Worm (Caenorhabditis elegans): ENCODE measurements around the gene F59G1.4.

Gene F59G1.4

DNA sequence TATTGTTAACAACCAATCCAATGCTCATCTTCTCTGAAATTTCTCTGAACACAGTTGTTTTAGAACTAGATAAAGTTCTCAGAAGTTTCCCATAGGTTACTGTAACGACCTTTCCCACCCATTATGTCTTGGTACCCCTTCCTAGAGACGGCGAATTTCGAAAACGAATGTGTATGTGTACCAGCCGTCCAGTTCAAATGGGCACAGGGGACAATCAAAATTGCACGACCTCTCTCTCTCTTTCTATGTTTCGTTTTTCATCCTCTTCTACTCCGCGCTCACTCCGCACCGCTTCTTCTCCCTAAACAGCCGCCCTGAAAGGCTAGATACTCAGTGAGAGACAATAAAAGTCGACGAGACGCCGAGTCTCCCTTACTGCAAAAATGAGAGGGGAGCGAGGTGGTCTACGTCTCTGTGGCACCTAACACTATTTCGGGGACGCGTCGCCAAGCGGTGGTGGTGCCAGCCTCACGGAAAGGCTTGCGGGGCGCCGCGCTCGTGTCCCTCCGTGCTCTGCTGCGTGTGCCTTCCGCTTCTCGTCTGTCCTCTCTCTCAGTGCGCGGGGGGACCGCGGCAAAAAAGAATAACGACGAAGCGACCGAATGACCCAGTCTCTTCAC lies 5.5 kb downstream of the F59G1.4 start (continued):
- TF ChIP-seq nhr-43 (tag; optimal IDR thresholded peaks at IDR 0.05; ENCODE audit: poor library complexity, severe bottlenecking) (peak; percentile 35), fkh-2 (tag; optimal IDR thresholded peaks at IDR 0.05) (no peak), ceh-28 (tag; optimal IDR thresholded peaks at IDR 0.05) (no peak), lin-39 (tag; optimal IDR thresholded peaks at IDR 0.05) (peak; percentile 5), mdl-1 (tag; optimal IDR thresholded peaks at IDR 0.05) (no peak), pqm-1 (tag; optimal IDR thresholded peaks at IDR 0.05) (peak; percentile 6), pha-4 (tag; optimal IDR thresholded peaks at IDR 0.05) (peak; percentile 5), egl-5 (tag; optimal IDR thresholded peaks at IDR 0.05) (peak; percentile 76), eor-1 (tag; optimal IDR thresholded peaks at IDR 0.05) (no peak), elt-2 (tag; optimal IDR thresholded peaks at IDR 0.05) (peak; percentile 28), ztf-4 (tag; optimal IDR thresholded peaks at IDR 0.05) (no peak), nhr-12 (tag; optimal IDR thresholded peaks at IDR 0.05) (no peak), nhr-67 (tag; optimal IDR thresholded peaks at IDR 0.05) (no peak), nhr-23 (tag; optimal IDR thresholded peaks at IDR 0.05) (peak; percentile 72), mml-1 (tag; optimal IDR thresholded peaks at IDR 0.05) (no peak), daf-12 (tag; optimal IDR thresholded peaks at IDR 0.05) (no peak), lin-15B (tag; optimal IDR thresholded peaks at IDR 0.05) (no peak), ZK546.5 (tag; optimal IDR thresholded peaks at IDR 0.05) (no peak), ztf-11 (tag; optimal IDR thresholded peaks at IDR 0.05) (no peak), egl-27 (tag; optimal IDR thresholded peaks at IDR 0.05) (no peak), sea-2 (GFP tag; optimal IDR thresholded peaks at IDR 0.05) (no peak), tbx-2 (tag; optimal IDR thresholded peaks at IDR 0.05) (peak; percentile 62), elt-3 (tag; optimal IDR thresholded peaks at IDR 0.05) (no peak)

DNA sequence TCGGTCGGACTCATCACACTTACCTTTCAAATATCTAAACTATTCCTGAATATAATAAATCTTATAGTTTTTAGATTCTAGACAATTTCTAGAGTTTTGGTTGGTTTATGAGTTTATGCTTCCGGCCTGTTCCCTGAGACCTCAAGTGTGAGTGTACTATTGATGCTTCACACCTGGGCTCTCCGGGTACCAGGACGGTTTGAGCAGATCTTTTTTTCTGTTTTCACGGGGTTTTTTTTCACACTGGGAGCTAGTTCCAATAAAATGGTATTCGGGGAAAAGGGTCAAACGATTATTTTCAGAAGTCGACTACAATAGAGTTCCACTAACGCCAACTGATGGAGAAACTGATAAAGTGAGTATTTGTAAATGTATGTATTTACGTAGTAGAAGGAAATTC lies 6.2 kb downstream of the F59G1.4 start:
- TF ChIP-seq lin-39 (tag; optimal IDR thresholded peaks at IDR 0.05) (no peak), ama-1 (optimal IDR thresholded peaks at IDR 0.05) (no peak)

DNA sequence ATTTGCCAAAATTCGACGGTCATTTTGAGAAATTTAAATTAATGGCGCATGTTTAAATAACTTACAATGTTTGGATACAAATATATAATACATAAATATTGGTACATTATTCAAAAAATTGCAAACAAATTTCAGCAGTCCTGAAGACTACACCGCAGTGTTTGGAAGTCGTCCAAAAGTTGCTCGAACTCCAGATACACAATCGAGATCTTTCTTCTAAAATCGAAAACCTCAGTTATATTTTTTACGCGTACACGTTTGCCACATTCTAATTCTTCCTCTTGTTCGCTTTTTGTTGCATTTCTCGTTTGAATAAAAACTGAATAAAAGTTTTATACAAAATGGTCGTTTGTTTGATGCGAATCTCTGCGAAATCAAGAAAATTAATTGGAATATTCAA lies 8.3 kb downstream of the F59G1.4 start, which contains the start of gene tsp-18:
TSS of gene tsp-18 (plus strand) at position 301 of the 400 bp plus-strand sequence.
- TF ChIP-seq ZK546.5 (tag; optimal IDR thresholded peaks at IDR 0.05) (no peak), nhr-11 (tag; optimal IDR thresholded peaks at IDR 0.05) (no peak), skn-1 (tag; optimal IDR thresholded peaks at IDR 0.05) (no peak), snpc-4 (tag; optimal IDR thresholded peaks at IDR 0.05) (no peak), lin-15B (tag; optimal IDR thresholded peaks at IDR 0.05) (no peak), elt-3 (tag; optimal IDR thresholded peaks at IDR 0.05) (no peak), sea-2 (GFP tag; optimal IDR thresholded peaks at IDR 0.05) (no peak), nhr-76 (tag; optimal IDR thresholded peaks at IDR 0.05) (no peak)

ce11 chrII:5906274-5906673 lies 10.3 kb downstream of the F59G1.4 start, which contains the start of gene F59G1.8:
F59G1.8 (plus strand) TSS chrII:5906566.
- TF ChIP-seq ztf-11 (tag; optimal IDR thresholded peaks at IDR 0.05) (no peak), snpc-4 (tag; optimal IDR thresholded peaks at IDR 0.05) (no peak), pqm-1 (tag; optimal IDR thresholded peaks at IDR 0.05) (no peak), nhr-76 (tag; optimal IDR thresholded peaks at IDR 0.05) (no peak), egl-5 (tag; optimal IDR thresholded peaks at IDR 0.05) (no peak), elt-2 (tag; optimal IDR thresholded peaks at IDR 0.05) (no peak), mdl-1 (tag; optimal IDR thresholded peaks at IDR 0.05) (no peak)

DNA sequence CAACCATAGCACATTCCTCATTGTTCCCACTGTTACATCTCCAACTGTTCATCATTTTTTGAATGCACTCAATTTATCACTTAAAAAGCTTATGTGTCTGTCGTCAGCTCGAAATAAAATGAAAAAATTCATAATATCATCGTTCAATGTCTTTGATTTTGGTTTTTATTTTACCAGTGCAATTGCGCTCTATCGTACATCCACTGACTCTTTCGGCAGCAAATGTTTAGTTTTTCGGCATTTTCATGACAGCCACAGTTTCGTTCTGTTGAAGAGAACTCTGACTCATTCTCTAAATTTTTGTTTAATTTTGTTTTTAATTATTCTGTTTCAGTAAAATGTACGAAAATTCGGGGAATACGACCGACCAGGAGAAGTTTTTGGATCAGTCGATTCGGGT lies 11.5 kb downstream of the F59G1.4 start, which contains the start of gene vps-35:
TSS of gene vps-35 (plus strand) at position 335 of the 400 bp plus-strand sequence.
- TF ChIP-seq pqm-1 (tag; optimal IDR thresholded peaks at IDR 0.05) (peak; percentile 40), daf-12 (tag; optimal IDR thresholded peaks at IDR 0.05) (no peak), snpc-4 (tag; optimal IDR thresholded peaks at IDR 0.05) (peak; percentile 22), lin-15B (tag; optimal IDR thresholded peaks at IDR 0.05) (peak; percentile 46), pha-4 (tag; optimal IDR thresholded peaks at IDR 0.05) (peak; percentile 78), ZK546.5 (tag; optimal IDR thresholded peaks at IDR 0.05) (no peak), nhr-25 (tag; optimal IDR thresholded peaks at IDR 0.05) (peak; percentile 29), ceh-9 (tag; optimal IDR thresholded peaks at IDR 0.05) (no peak), nfya-1 (tag; optimal IDR thresholded peaks at IDR 0.05; ENCODE audit: insufficient read depth) (peak; percentile 42), elt-3 (tag; optimal IDR thresholded peaks at IDR 0.05) (no peak), skn-1 (tag; optimal IDR thresholded peaks at IDR 0.05) (peak; percentile 73), elt-2 (tag; optimal IDR thresholded peaks at IDR 0.05) (peak; percentile 12)

All from whole organism, L3 larva.